Fruit fly (Drosophila melanogaster) whole organism, embryonic: Measurements from ENCODE around the gene Bx42.

Source experiments
- ATbp ChIP-seq: fragments of 200-800 bp; sonication (Bioruptor generic); optimal IDR thresholded peaks from 2 replicates; lab custom pipeline; 2017; ENCODE audit warnings: missing biosample characterization, mild to moderate bottlenecking, missing genetic modification characterization, missing genetic modification reagents
- Ada2b ChIP-seq: fragments of 200-800 bp; sonication (Bioruptor generic); IDR thresholded peaks from 2 replicates; pipeline ENCODE4 v1.3.6; 2022; ENCODE audit warnings: missing biosample characterization, missing genetic modification characterization
- Atf6 ChIP-seq: fragments of 200-800 bp; sonication (Bioruptor generic); IDR thresholded peaks from 2 replicates; pipeline ENCODE4 v1.3.6; 2022; ENCODE audit warnings: missing biosample characterization, missing genetic modification characterization
- CG10267 ChIP-seq: fragments of 200-800 bp; sonication (Bioruptor generic); optimal IDR thresholded peaks from 2 replicates; lab custom pipeline; 2018; ENCODE audit warnings: missing biosample characterization, mild to moderate bottlenecking, missing genetic modification characterization, moderate library complexity
- CG1233 ChIP-seq: fragments of 200-800 bp; sonication (Bioruptor generic); optimal IDR thresholded peaks from 4 replicates; lab custom pipeline; 2018; ENCODE audit warnings: missing biosample characterization, mild to moderate bottlenecking, missing genetic modification characterization
- CG12391 ChIP-seq: fragments of 200-800 bp; sonication (Bioruptor generic); optimal IDR thresholded peaks from 3 replicates; lab custom pipeline; 2018; ENCODE audit warnings: missing biosample characterization, mild to moderate bottlenecking, missing genetic modification characterization, moderate library complexity
- CG12769 ChIP-seq: fragments of 200-800 bp; sonication (Bioruptor generic); optimal IDR thresholded peaks from 2 replicates; lab custom pipeline; 2019; ENCODE audit warnings: missing biosample characterization, mild to moderate bottlenecking, missing genetic modification characterization, moderate library complexity
- CG12942 ChIP-seq: fragments of 200-800 bp; sonication (Bioruptor generic); optimal IDR thresholded peaks from 3 replicates; lab custom pipeline; 2016; ENCODE audit warnings: missing biosample characterization, missing genetic modification characterization
- CG13624 ChIP-seq: fragments of 200-800 bp; sonication (Bioruptor generic); optimal IDR thresholded peaks from 2 replicates; lab custom pipeline; 2016; ENCODE audit warnings: missing biosample characterization, missing genetic modification characterization
- CG14050 ChIP-seq: fragments of 200-800 bp; sonication (Bioruptor generic); IDR thresholded peaks from 3 replicates; pipeline ENCODE4 v1.3.6; 2022; ENCODE audit warnings: missing biosample characterization, missing genetic modification characterization
- CG15269 ChIP-seq: fragments of 200-800 bp; sonication (Bioruptor generic); optimal IDR thresholded peaks from 2 replicates; lab custom pipeline; 2018; ENCODE audit warnings: missing biosample characterization, mild to moderate bottlenecking, missing genetic modification characterization, moderate library complexity
- CG16815 ChIP-seq: fragments of 200-800 bp; sonication (Bioruptor generic); optimal IDR thresholded peaks from 3 replicates; lab custom pipeline; 2017; ENCODE audit warnings: missing biosample characterization, mild to moderate bottlenecking, missing genetic modification characterization
- CG16863 ChIP-seq: fragments of 200-800 bp; sonication (Bioruptor generic); optimal IDR thresholded peaks from 3 replicates; lab custom pipeline; 2016; ENCODE audit warnings: missing biosample characterization, missing genetic modification characterization
- CG17359 ChIP-seq: fragments of 200-800 bp; sonication (Bioruptor generic); optimal IDR thresholded peaks from 3 replicates; lab custom pipeline; 2018; ENCODE audit warnings: missing biosample characterization, mild to moderate bottlenecking, missing genetic modification characterization, moderate library complexity
- CG18476 ChIP-seq: fragments of 200-800 bp; sonication (Bioruptor generic); optimal IDR thresholded peaks from 2 replicates; lab custom pipeline; 2016; ENCODE audit warnings: missing biosample characterization, mild to moderate bottlenecking, missing genetic modification characterization
- CG18619 ChIP-seq: fragments of 200-800 bp; sonication (Bioruptor generic); optimal IDR thresholded peaks from 3 replicates; lab custom pipeline; 2017; ENCODE audit warnings: missing biosample characterization, mild to moderate bottlenecking, missing genetic modification characterization
- CG2120 ChIP-seq: fragments of 200-800 bp; sonication (Bioruptor generic); optimal IDR thresholded peaks from 3 replicates; lab custom pipeline; 2016; ENCODE audit warnings: missing biosample characterization, missing genetic modification characterization
- CG2678 ChIP-seq: fragments of 200-800 bp; sonication (Bioruptor generic); optimal IDR thresholded peaks from 3 replicates; lab custom pipeline; 2019; ENCODE audit warnings: missing biosample characterization, mild to moderate bottlenecking, missing genetic modification characterization, moderate library complexity
- CG31224 ChIP-seq: fragments of 200-800 bp; sonication (Bioruptor generic); IDR thresholded peaks from 2 replicates; pipeline ENCODE4 v1.3.6; 2022; ENCODE audit warnings: missing biosample characterization, missing genetic modification characterization
- CG32532 ChIP-seq: fragments of 200-800 bp; sonication (Bioruptor generic); IDR thresholded peaks from 2 replicates; pipeline ENCODE4 v1.3.6; 2022; ENCODE audit warnings: missing biosample characterization, missing genetic modification characterization
- CG3995 ChIP-seq: fragments of 200-800 bp; sonication (Bioruptor generic); optimal IDR thresholded peaks from 3 replicates; lab custom pipeline; 2016; ENCODE audit warnings: missing biosample characterization, missing genetic modification characterization
- CG4328 ChIP-seq: fragments of 200-800 bp; sonication (Bioruptor generic); optimal IDR thresholded peaks from 3 replicates; lab custom pipeline; 2017; ENCODE audit warnings: missing biosample characterization, missing genetic modification reagents, missing genetic modification characterization
- CG4820 ChIP-seq: fragments of 200-800 bp; sonication (Bioruptor generic); optimal IDR thresholded peaks from 3 replicates; lab custom pipeline; 2016; ENCODE audit warnings: missing biosample characterization, missing genetic modification characterization
- CG4854 ChIP-seq: fragments of 200-800 bp; sonication (Bioruptor generic); optimal IDR thresholded peaks from 2 replicates; lab custom pipeline; 2016; ENCODE audit warnings: missing biosample characterization, missing genetic modification characterization, inconsistent platforms
- CG6254 ChIP-seq: fragments of 200-800 bp; sonication (Bioruptor generic); optimal IDR thresholded peaks from 3 replicates; lab custom pipeline; 2017; ENCODE audit warnings: mild to moderate bottlenecking, missing biosample characterization, missing genetic modification reagents, missing genetic modification characterization
- CG6272 ChIP-seq: fragments of 200-800 bp; sonication (Bioruptor generic); IDR thresholded peaks from 2 replicates; pipeline ENCODE4 v1.3.6; 2022; ENCODE audit warnings: missing biosample characterization, missing genetic modification characterization
- CG7987 ChIP-seq: fragments of 200-800 bp; sonication (Bioruptor generic); optimal IDR thresholded peaks from 2 replicates; lab custom pipeline; 2018; ENCODE audit warnings: missing biosample characterization, mild to moderate bottlenecking, missing genetic modification characterization, moderate library complexity
- CG9817 ChIP-seq: fragments of 200-800 bp; sonication (Bioruptor generic); optimal IDR thresholded peaks from 2 replicates; lab custom pipeline; 2018; ENCODE audit warnings: missing biosample characterization, mild to moderate bottlenecking, missing genetic modification characterization, moderate library complexity
- Chrac-16 ChIP-seq: fragments of 200-800 bp; sonication (Bioruptor generic); optimal IDR thresholded peaks from 3 replicates; lab custom pipeline; 2016; ENCODE audit warnings: missing biosample characterization, missing genetic modification characterization
- D19A ChIP-seq: fragments of 200-800 bp; optimal IDR thresholded peaks from 3 replicates; lab custom pipeline; 2019; ENCODE audit warnings: missing biosample characterization, mild to moderate bottlenecking, missing genetic modification characterization, moderate library complexity
- Dbx ChIP-seq: fragments of 200-800 bp; sonication (Bioruptor generic); IDR thresholded peaks from 3 replicates; pipeline ENCODE4 v1.3.6; 2022; ENCODE audit warnings: missing biosample characterization, missing genetic modification characterization
- HLH54F ChIP-seq: fragments of 200-800 bp; sonication (Bioruptor generic); optimal IDR thresholded peaks from 3 replicates; lab custom pipeline; 2016; ENCODE audit warnings: missing biosample characterization, missing genetic modification characterization
- Nf-YB ChIP-seq: fragments of 200-800 bp; sonication (Bioruptor generic); optimal IDR thresholded peaks from 3 replicates; lab custom pipeline; 2019; ENCODE audit warnings: missing biosample characterization, mild to moderate bottlenecking, missing genetic modification characterization, moderate library complexity
- Spps ChIP-seq: fragments of 200-800 bp; sonication (Bioruptor generic); optimal IDR thresholded peaks from 2 replicates; lab custom pipeline; 2018; ENCODE audit warnings: missing biosample characterization, mild to moderate bottlenecking, missing genetic modification characterization
- az2 ChIP-seq: fragments of 200-800 bp; sonication (Bioruptor generic); optimal IDR thresholded peaks from 3 replicates; lab custom pipeline; 2016; ENCODE audit warnings: missing biosample characterization, missing genetic modification characterization
- dmrt99B ChIP-seq: fragments of 200-800 bp; sonication (Bioruptor generic); optimal IDR thresholded peaks from 2 replicates; lab custom pipeline; 2018; ENCODE audit warnings: missing biosample characterization, mild to moderate bottlenecking, missing genetic modification characterization, moderate library complexity
- dpn ChIP-seq, 2 experiments: fragments of 200-800 bp; sonication (Bioruptor generic); optimal IDR thresholded peaks; 3 replicates each; lab custom pipeline; 2016; ENCODE audit warnings: missing biosample characterization in 2 of 2, missing genetic modification characterization in 2 of 2
- fd96Cb ChIP-seq: fragments of 200-800 bp; sonication (Bioruptor generic); optimal IDR thresholded peaks from 2 replicates; lab custom pipeline; 2018; ENCODE audit warnings: missing biosample characterization, mild to moderate bottlenecking, missing genetic modification characterization, moderate library complexity
- gem ChIP-seq: fragments of 200-800 bp; sonication (Bioruptor generic); optimal IDR thresholded peaks from 2 replicates; lab custom pipeline; 2019; ENCODE audit warnings: missing biosample characterization, mild to moderate bottlenecking, missing genetic modification characterization, moderate library complexity
- lab ChIP-seq: fragments of 200-800 bp; sonication (Bioruptor generic); optimal IDR thresholded peaks from 3 replicates; lab custom pipeline; 2017; ENCODE audit warnings: missing biosample characterization, missing genetic modification characterization, mild to moderate bottlenecking, moderate library complexity, missing genetic modification reagents
- lola ChIP-seq, 3 experiments: fragments of >200 bp in 2 of 3; fragments of 200-800 bp in 1 of 3; sonication (Bioruptor generic) in 1 of 3; optimal IDR thresholded peaks; 2 replicates each; lab custom pipeline; 2017 to 2019; ENCODE audit warnings: missing biosample characterization in 3 of 3, missing genetic modification characterization in 3 of 3, mild to moderate bottlenecking in 1 of 3, moderate library complexity in 1 of 3
- nau ChIP-seq: fragments of 200-800 bp; sonication (Bioruptor generic); optimal IDR thresholded peaks from 3 replicates; lab custom pipeline; 2017; ENCODE audit warnings: missing biosample characterization, mild to moderate bottlenecking, missing genetic modification characterization, missing genetic modification reagents
- nerfin-1 ChIP-seq: fragments of 200-800 bp; sonication (Bioruptor generic); optimal IDR thresholded peaks from 3 replicates; lab custom pipeline; 2019; ENCODE audit warnings: missing biosample characterization, mild to moderate bottlenecking, missing genetic modification characterization, moderate library complexity
- nmo ChIP-seq: fragments of 200-800 bp; sonication (Bioruptor generic); optimal IDR thresholded peaks from 2 replicates; lab custom pipeline; 2018; ENCODE audit warnings: missing biosample characterization, mild to moderate bottlenecking, missing genetic modification characterization, moderate library complexity
- pfk ChIP-seq: fragments of 200-800 bp; sonication (Bioruptor generic); optimal IDR thresholded peaks from 2 replicates; lab custom pipeline; 2018; ENCODE audit warnings: missing biosample characterization, mild to moderate bottlenecking, missing genetic modification characterization, moderate library complexity
- phol ChIP-seq: fragments of 200-800 bp; sonication (Bioruptor generic); optimal IDR thresholded peaks from 3 replicates; lab custom pipeline; 2018; ENCODE audit warnings: missing biosample characterization, mild to moderate bottlenecking, missing genetic modification characterization, moderate library complexity
- pita ChIP-seq: fragments of 200-800 bp; sonication (Bioruptor generic); optimal IDR thresholded peaks from 2 replicates; lab custom pipeline; 2017; ENCODE audit warnings: missing biosample characterization, mild to moderate bottlenecking, missing genetic modification characterization
- pros ChIP-seq: fragments of 200-800 bp; sonication (Bioruptor generic); optimal IDR thresholded peaks from 3 replicates; lab custom pipeline; 2019; ENCODE audit warnings: missing biosample characterization, mild to moderate bottlenecking, missing genetic modification characterization, moderate library complexity
- salm ChIP-seq: fragments of 200-800 bp; sonication (Bioruptor generic); optimal IDR thresholded peaks from 2 replicates; lab custom pipeline; 2018; ENCODE audit warnings: missing biosample characterization, mild to moderate bottlenecking, missing genetic modification characterization

Gene Bx42

DNA sequence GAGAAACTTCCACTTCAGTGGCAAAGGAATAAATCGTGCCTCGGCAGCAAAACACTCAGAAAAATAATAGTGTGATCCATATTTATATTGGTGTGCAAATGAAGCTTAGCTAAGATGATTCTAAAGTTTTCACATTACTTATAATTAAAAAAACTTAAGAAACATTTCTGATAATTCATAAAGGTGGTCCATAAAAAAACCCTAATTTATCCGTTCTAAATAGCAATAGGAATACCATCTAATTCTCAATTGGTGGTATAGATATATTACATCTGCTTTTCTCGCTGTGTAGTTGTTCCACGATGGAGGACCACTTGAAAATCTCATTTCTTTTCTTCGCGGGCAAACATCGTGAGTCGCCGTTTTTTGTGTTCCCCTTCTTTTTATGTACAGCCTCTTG, 48.7 kb upstream of the Bx42 start (continued):
- TF ChIP-seq CG4854 (GFP tag; lab: Kevin White, UChicago) (peak; percentile 17), Dbx (peak; percentile 50; the same call in 1 of the 3 replicates), az2 (GFP tag; lab: Kevin White, UChicago) (peak; percentile 28), CG2120 (peak; percentile 67), CG13624 (GFP tag; lab: Kevin White, UChicago) (no peak), CG18619 (GFP tag; lab: Kevin White, UChicago) (no peak), CG3995 (GFP tag; lab: Kevin White, UChicago) (peak; percentile 4), lola (GFP tag; optimal IDR thresholded peaks at IDR 0.05; lab: Kevin White, UChicago) (peak in 1 of 3 experiments; percentile 62), CG7987 (GFP tag; lab: Kevin White, UChicago) (peak; percentile 14), CG9817 (tag; lab: Kevin White, UChicago) (peak; percentile 55), CG12391 (tag; lab: Kevin White, UChicago) (peak; percentile 59), Chrac-16 (peak; percentile 29), HLH54F (GFP tag; lab: Kevin White, UChicago) (peak; percentile 24), nau (GFP tag; lab: Kevin White, UChicago) (no peak), phol (tag; lab: Kevin White, UChicago) (peak; percentile 77), CG4820 (GFP tag; lab: Kevin White, UChicago) (peak; percentile 37), CG6272 (no peak), pros (peak; percentile 66), CG16815 (GFP tag; lab: Kevin White, UChicago) (peak; percentile 14), lab (GFP tag; lab: Kevin White, UChicago) (peak; percentile 75), gem (tag; lab: Kevin White, UChicago) (peak; percentile 78), D19A (tag; lab: Kevin White, UChicago) (peak; percentile 68), CG4328 (peak; percentile 63), pita (no peak), fd96Cb (tag; lab: Kevin White, UChicago) (peak; percentile 70), salm (tag; lab: Kevin White, UChicago) (no peak), nerfin-1 (tag; lab: Kevin White, UChicago) (peak; percentile 60), Nf-YB (GFP tag; lab: Kevin White, UChicago) (no peak), CG10267 (peak; percentile 68), dpn (GFP tag; optimal IDR thresholded peaks at IDR 0.05; lab: Kevin White, UChicago) (peak in 1 of 2 experiments; percentile 45), pfk (GFP tag; lab: Kevin White, UChicago) (no peak), CG12942 (GFP tag; lab: Kevin White, UChicago) (no peak), ATbp (peak; percentile 45), CG32532 (peak; percentile 63), CG6254 (GFP tag; lab: Kevin White, UChicago) (peak; percentile 55), CG31224 (GFP tag; lab: Robert Waterston, UW) (peak; percentile 24; the same call in 1 of the 2 replicates), nmo (GFP tag; lab: Kevin White, UChicago) (peak; percentile 69), CG12769 (tag; lab: Kevin White, UChicago) (no peak), CG15269 (tag; lab: Kevin White, UChicago) (peak; percentile 62), CG16863 (GFP tag; lab: Kevin White, UChicago) (peak; percentile 36), Ada2b (GFP tag; lab: Robert Waterston, UW) (peak; percentile 51; the same call in 1 of the 2 replicates), CG17359 (peak; percentile 69), dmrt99B (tag; lab: Kevin White, UChicago) (peak; percentile 73), CG1233 (GFP tag; lab: Kevin White, UChicago) (peak; percentile 40), Spps (tag; lab: Kevin White, UChicago) (peak; percentile 38), CG2678 (tag; lab: Kevin White, UChicago) (peak; percentile 83), CG18476 (GFP tag; lab: Kevin White, UChicago) (peak; percentile 56), Atf6 (GFP tag; lab: Robert Waterston, UW) (peak; percentile 39; the same call in 1 of the 2 replicates), CG14050 (no peak; the same call in 2 of the 3 replicates)
